Worm (Caenorhabditis elegans): Measurements from ENCODE around the gene tkt-1.

Gene tkt-1

ce11 chrIV:10216704-10217296 is 26.6 kb upstream of the tkt-1 start:
- TF ChIP-seq sea-1 (GFP tag; conservative IDR thresholded peaks at IDR 0.05) (no peak), hmg-4 (GFP tag; optimal IDR thresholded peaks at IDR 0.05) (no peak), ceh-36 (tag; optimal IDR thresholded peaks at IDR 0.05) (no peak), ets-7 (tag; optimal IDR thresholded peaks at IDR 0.05) (no peak), tra-4 (tag; optimal IDR thresholded peaks at IDR 0.05) (no peak), tbx-37 (GFP tag; conservative IDR thresholded peaks at IDR 0.05) (no peak), ceh-13 (GFP tag; optimal IDR thresholded peaks at IDR 0.05) (no peak), hmbx-1 (tag; optimal IDR thresholded peaks at IDR 0.05) (no peak), ama-1 (optimal IDR thresholded peaks at IDR 0.05) (no peak), F13C5.2 (tag; optimal IDR thresholded peaks at IDR 0.05) (no peak), flt-1 (GFP tag; IDR thresholded peaks at IDR 0.05) (no peak), hnd-1 (tag; optimal IDR thresholded peaks at IDR 0.05) (no peak), scrt-1 (GFP tag; IDR thresholded peaks at IDR 0.05) (no peak), tbx-11 (GFP tag; IDR thresholded peaks at IDR 0.05) (no peak), pes-1 (GFP tag; IDR thresholded peaks at IDR 0.05) (no peak), aly-1 (tag; optimal IDR thresholded peaks at IDR 0.05) (no peak), B0310.2 (tag; optimal IDR thresholded peaks at IDR 0.05) (no peak)

- TF ChIP-seq pes-1 (GFP tag; IDR thresholded peaks at IDR 0.05) (no peak), flt-1 (GFP tag; IDR thresholded peaks at IDR 0.05) (no peak), hnd-1 (tag; optimal IDR thresholded peaks at IDR 0.05) (no peak), B0310.2 (tag; optimal IDR thresholded peaks at IDR 0.05) (no peak), scrt-1 (GFP tag; IDR thresholded peaks at IDR 0.05) (no peak), ceh-13 (GFP tag; optimal IDR thresholded peaks at IDR 0.05) (no peak), sea-1 (GFP tag; conservative IDR thresholded peaks at IDR 0.05) (no peak), F13C5.2 (tag; optimal IDR thresholded peaks at IDR 0.05) (no peak), ceh-36 (tag; optimal IDR thresholded peaks at IDR 0.05) (no peak), tbx-11 (GFP tag; IDR thresholded peaks at IDR 0.05) (no peak), aly-1 (tag; optimal IDR thresholded peaks at IDR 0.05) (no peak)
Observed at ce11 chrIV:10219208-10219607, 24.2 kb upstream of the tkt-1 start, which contains the start of gene qns-1. TSS of gene qns-1 (minus strand) at chrIV:10219308.

- no peak for TF ChIP-seq ceh-13 (GFP tag; optimal IDR thresholded peaks at IDR 0.05)
- TF ChIP-seq aly-1 (tag; optimal IDR thresholded peaks at IDR 0.05) = no peak
- no peak for TF ChIP-seq hnd-1 (tag; optimal IDR thresholded peaks at IDR 0.05)
- TF ChIP-seq sea-1 (GFP tag; conservative IDR thresholded peaks at IDR 0.05) = no peak
- TF ChIP-seq tra-4 (tag; optimal IDR thresholded peaks at IDR 0.05) = no peak
- no peak for TF ChIP-seq ceh-36 (tag; optimal IDR thresholded peaks at IDR 0.05)
- TF ChIP-seq scrt-1 (GFP tag; IDR thresholded peaks at IDR 0.05) = no peak
- TF ChIP-seq hmg-4 (GFP tag; optimal IDR thresholded peaks at IDR 0.05) = no peak
- TF ChIP-seq ets-7 (tag; optimal IDR thresholded peaks at IDR 0.05) = no peak
- TF ChIP-seq pes-1 (GFP tag; IDR thresholded peaks at IDR 0.05) = no peak
- no peak for TF ChIP-seq ama-1 (optimal IDR thresholded peaks at IDR 0.05)
- no peak for TF ChIP-seq flt-1 (GFP tag; IDR thresholded peaks at IDR 0.05)
Observed at ce11 chrIV:10221187-10221586, 22.2 kb upstream of the tkt-1 start, which contains the start of gene tram-1. TSS of gene tram-1 (minus strand) at chrIV:10221287.

- TF ChIP-seq tbx-11 (GFP tag; IDR thresholded peaks at IDR 0.05) = no peak
- TF ChIP-seq flt-1 (GFP tag; IDR thresholded peaks at IDR 0.05) = no peak
Observed at ce11 chrIV:10222122-10222589, 21.3 kb upstream of the tkt-1 start, which contains the start of gene C24F3.2. TSS of gene C24F3.2 (plus strand) at chrIV:10222539.

- TF ChIP-seq sea-1 (GFP tag; conservative IDR thresholded peaks at IDR 0.05) (no peak), F13C5.2 (tag; optimal IDR thresholded peaks at IDR 0.05) (no peak), ceh-36 (tag; optimal IDR thresholded peaks at IDR 0.05) (no peak), ceh-13 (GFP tag; optimal IDR thresholded peaks at IDR 0.05) (no peak), tbx-11 (GFP tag; IDR thresholded peaks at IDR 0.05) (no peak)
Observed at ce11 chrIV:10223723-10224122, 19.7 kb upstream of the tkt-1 start, which contains the start of gene nas-12. TSS of gene nas-12 (plus strand) at chrIV:10224023.

ce11 chrIV:10227534-10227933 is 15.9 kb upstream of the tkt-1 start, which contains the start of gene F01G10.6:
TSS of gene F01G10.6 (minus strand) at chrIV:10227634.
- TF ChIP-seq ceh-36 (tag; optimal IDR thresholded peaks at IDR 0.05) (no peak), aly-1 (tag; optimal IDR thresholded peaks at IDR 0.05) (no peak), pes-1 (GFP tag; IDR thresholded peaks at IDR 0.05) (no peak), hmbx-1 (tag; optimal IDR thresholded peaks at IDR 0.05) (no peak), hnd-1 (tag; optimal IDR thresholded peaks at IDR 0.05) (no peak), tbx-37 (GFP tag; conservative IDR thresholded peaks at IDR 0.05) (no peak), tra-4 (tag; optimal IDR thresholded peaks at IDR 0.05) (no peak), flt-1 (GFP tag; IDR thresholded peaks at IDR 0.05) (no peak), ceh-13 (GFP tag; optimal IDR thresholded peaks at IDR 0.05) (no peak), scrt-1 (GFP tag; IDR thresholded peaks at IDR 0.05) (no peak), hmg-4 (GFP tag; optimal IDR thresholded peaks at IDR 0.05) (no peak), tbx-11 (GFP tag; IDR thresholded peaks at IDR 0.05) (no peak), sea-1 (GFP tag; conservative IDR thresholded peaks at IDR 0.05) (no peak), B0310.2 (tag; optimal IDR thresholded peaks at IDR 0.05) (no peak), F13C5.2 (tag; optimal IDR thresholded peaks at IDR 0.05) (no peak), ama-1 (optimal IDR thresholded peaks at IDR 0.05) (no peak)

- TF ChIP-seq scrt-1 (GFP tag; IDR thresholded peaks at IDR 0.05) (no peak), tbx-11 (GFP tag; IDR thresholded peaks at IDR 0.05) (no peak), aly-1 (tag; optimal IDR thresholded peaks at IDR 0.05) (no peak), ceh-13 (GFP tag; optimal IDR thresholded peaks at IDR 0.05) (no peak), sea-1 (GFP tag; conservative IDR thresholded peaks at IDR 0.05) (no peak)
Observed at ce11 chrIV:10230971-10231370, 12.4 kb upstream of the tkt-1 start, which contains the start of gene F01G10.5. TSS of gene F01G10.5 (minus strand) at chrIV:10231071.

ce11 chrIV:10232456-10232855 is 11.0 kb upstream of the tkt-1 start, which contains the start of gene F01G10.4:
TSS of gene F01G10.4 (minus strand) at chrIV:10232556.
- TF ChIP-seq aly-1 (tag; optimal IDR thresholded peaks at IDR 0.05) (no peak), flt-1 (GFP tag; IDR thresholded peaks at IDR 0.05) (no peak), hmg-4 (GFP tag; optimal IDR thresholded peaks at IDR 0.05) (no peak)

Measured in whole organism, early embryonic.